Fruit fly (Drosophila melanogaster): ENCODE measurements around the gene CG2258.
A peak's percentile ranks its signal among the peaks of the same experiment; 100 is the strongest.

CG2258 gene

dm6 chrX:8126149-8126548 is 24.3 kb upstream of the CG2258 start (continued):
- TF ChIP-seq Gsc (GFP tag; IDR thresholded peaks at IDR 0.05): no peak
- no peak for TF ChIP-seq CG3995 (GFP tag; optimal IDR thresholded peaks at IDR 0.05)
- TF ChIP-seq CG12236 (GFP tag; optimal IDR thresholded peaks at IDR 0.05): peak; percentile 25
- TF ChIP-seq Fer2 (tag; optimal IDR thresholded peaks at IDR 0.05): no peak
- TF ChIP-seq kni (GFP tag; optimal IDR thresholded peaks at IDR 0.05): no peak
- TF ChIP-seq CG7987 (GFP tag; optimal IDR thresholded peaks at IDR 0.05): no peak
- TF ChIP-seq bsh (GFP tag; optimal IDR thresholded peaks at IDR 0.05): peak in 1 of 2 experiments; percentile 88
- no peak for TF ChIP-seq pfk (GFP tag; optimal IDR thresholded peaks at IDR 0.05)
- peak; percentile 57 for TF ChIP-seq grau (tag; optimal IDR thresholded peaks at IDR 0.05)
- TF ChIP-seq cwo (GFP tag; optimal IDR thresholded peaks at IDR 0.05): no peak
- no peak for TF ChIP-seq Hmr (GFP tag; optimal IDR thresholded peaks at IDR 0.05)
- TF ChIP-seq HmgD (GFP tag; optimal IDR thresholded peaks at IDR 0.05): no peak
- TF ChIP-seq CG18619 (GFP tag; optimal IDR thresholded peaks at IDR 0.05): no peak
- TF ChIP-seq croc (GFP tag; conservative IDR thresholded peaks at IDR 0.05): peak; percentile 52; the same call in 2 of the 3 replicates
- TF ChIP-seq crp (GFP tag; optimal IDR thresholded peaks at IDR 0.05): no peak
- no peak for TF ChIP-seq CG17612 (GFP tag; IDR thresholded peaks at IDR 0.05)
- TF ChIP-seq en (GFP tag; optimal IDR thresholded peaks at IDR 0.05): no peak
- no peak for TF ChIP-seq sc (optimal IDR thresholded peaks at IDR 0.05)
- peak; percentile 54 for TF ChIP-seq sc (GFP tag; optimal IDR thresholded peaks at IDR 0.05)
- no peak for TF ChIP-seq CG18764 (GFP tag; optimal IDR thresholded peaks at IDR 0.05)
- no peak for TF ChIP-seq Vsx1 (GFP tag; optimal IDR thresholded peaks at IDR 0.05)
- no peak for TF ChIP-seq CG30020 (tag; optimal IDR thresholded peaks at IDR 0.05)
- peak; percentile 61 for TF ChIP-seq Ada2b (GFP tag; IDR thresholded peaks at IDR 0.05)
- TF ChIP-seq CG7357 (GFP tag; IDR thresholded peaks at IDR 0.05): no peak
- no peak for TF ChIP-seq knrl (GFP tag; IDR thresholded peaks at IDR 0.05; ENCODE audit: partially characterized antibody)
- peak; percentile 24 for TF ChIP-seq CG7556 (GFP tag; optimal IDR thresholded peaks at IDR 0.05)
- TF ChIP-seq CG8388 (GFP tag; optimal IDR thresholded peaks at IDR 0.05): peak; percentile 74
- no peak for TF ChIP-seq Oaz (GFP tag; IDR thresholded peaks at IDR 0.05)
- TF ChIP-seq Hey (tag; optimal IDR thresholded peaks at IDR 0.05): no peak
- TF ChIP-seq E2f2 (GFP tag; IDR thresholded peaks at IDR 0.05): peak; percentile 29; the same call in 1 of the 2 replicates
- no peak for TF ChIP-seq CG15073 (GFP tag; optimal IDR thresholded peaks at IDR 0.05)
- no peak for TF ChIP-seq CTCF (GFP tag; optimal IDR thresholded peaks at IDR 0.05)
- peak; percentile 73 for TF ChIP-seq unpg (GFP tag; optimal IDR thresholded peaks at IDR 0.05)
- peak; percentile 32 for TF ChIP-seq Spps (tag; optimal IDR thresholded peaks at IDR 0.05)
- no peak for TF ChIP-seq aop (GFP tag; IDR thresholded peaks at IDR 0.05)
- peak; percentile 64 for TF ChIP-seq CG2678 (tag; optimal IDR thresholded peaks at IDR 0.05)
- TF ChIP-seq scrt (GFP tag; optimal IDR thresholded peaks at IDR 0.05): no peak
- TF ChIP-seq tna (GFP tag; IDR thresholded peaks at IDR 0.05; ENCODE audit: partially characterized antibody): no peak
- no peak for TF ChIP-seq CG4360 (GFP tag; IDR thresholded peaks at IDR 0.05)
- TF ChIP-seq slbo (GFP tag; IDR thresholded peaks at IDR 0.05): no peak
- TF ChIP-seq CG34376 (GFP tag; optimal IDR thresholded peaks at IDR 0.05): no peak
- no peak for TF ChIP-seq hth (optimal IDR thresholded peaks at IDR 0.05)
- TF ChIP-seq Bgb (GFP tag; IDR thresholded peaks at IDR 0.05; ENCODE audit: partially characterized antibody): no peak
- peak; percentile 7 for TF ChIP-seq CG17186 (GFP tag; optimal IDR thresholded peaks at IDR 0.05)
- no peak for TF ChIP-seq CG6683 (GFP tag; optimal IDR thresholded peaks at IDR 0.05)
- TF ChIP-seq tio (GFP tag; optimal IDR thresholded peaks at IDR 0.05): peak; percentile 53
- TF ChIP-seq org-1 (GFP tag; optimal IDR thresholded peaks at IDR 0.05): peak; percentile 15
- TF ChIP-seq row (GFP tag; IDR thresholded peaks at IDR 0.05): peak; percentile 67
- TF ChIP-seq CG10654 (GFP tag; optimal IDR thresholded peaks at IDR 0.05): peak; percentile 30
- 0 out of 2 replicates have a peak, but pooled peaks have one; percentile 26 for TF ChIP-seq CG1024 (GFP tag; IDR thresholded peaks at IDR 0.05)
- no peak for TF ChIP-seq mirr (GFP tag; optimal IDR thresholded peaks at IDR 0.05)
- no peak for TF ChIP-seq fd3F (GFP tag; optimal IDR thresholded peaks at IDR 0.05)

Measured in whole organism, embryonic.